Fruit fly (Drosophila melanogaster): ENCODE measurements around the gene ome.

ome gene

DNA sequence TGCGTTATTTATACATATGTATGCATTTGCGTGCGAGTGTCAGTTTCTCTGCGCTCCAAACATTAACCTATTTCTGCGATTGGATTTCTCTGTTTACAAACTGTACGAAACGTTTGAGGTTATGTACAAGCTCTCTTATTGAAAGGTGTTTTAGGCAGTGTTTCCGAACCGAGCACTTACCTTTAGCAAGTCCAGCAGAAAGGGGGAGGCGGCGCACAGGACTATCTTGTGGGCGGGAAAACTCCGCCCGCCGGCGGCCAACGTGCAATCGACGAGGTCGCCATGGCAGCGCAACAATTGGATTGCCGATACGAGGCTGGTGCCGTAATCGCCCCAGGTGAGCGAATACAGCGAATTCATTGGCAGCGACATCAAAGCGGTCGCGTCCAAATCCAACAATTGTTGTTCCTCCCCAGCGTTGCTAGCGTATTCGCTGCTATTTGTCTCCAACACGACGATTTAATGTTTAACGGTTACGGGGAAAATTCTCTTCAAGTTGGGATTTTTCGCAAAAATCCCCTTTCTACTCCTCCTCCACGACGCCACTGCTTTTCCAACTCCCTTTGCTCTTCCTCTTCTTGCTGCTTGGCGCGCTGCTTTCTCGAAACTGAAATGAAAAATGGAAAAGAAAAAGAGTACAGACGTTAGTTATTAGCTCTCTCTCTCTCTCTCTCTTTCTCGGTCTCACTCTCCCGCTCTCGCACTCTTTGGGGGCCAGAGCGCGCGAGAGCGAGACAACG is 84.3 kb downstream of the ome start (continued):
- peak; percentile 97 for TF ChIP-seq CG2120 (GFP tag; optimal IDR thresholded peaks at IDR 0.05)
- peak; percentile 85 for TF ChIP-seq CG11504 (tag; optimal IDR thresholded peaks at IDR 0.05)
- TF ChIP-seq HLH4C (GFP tag; IDR thresholded peaks at IDR 0.05; ENCODE audit: partially characterized antibody) = no peak
- TF ChIP-seq dati (GFP tag; IDR thresholded peaks at IDR 0.05) = peak; percentile 41; the same call in 1 of the 2 replicates
- peak; percentile 78 for TF ChIP-seq CG6854 (GFP tag; optimal IDR thresholded peaks at IDR 0.05)
- TF ChIP-seq Fer3 (tag; optimal IDR thresholded peaks at IDR 0.05) = peak; percentile 88
- peak; percentile 86 for TF ChIP-seq Dek (tag; optimal IDR thresholded peaks at IDR 0.05)
- peak; percentile 87 for TF ChIP-seq CG9215 (GFP tag; IDR thresholded peaks at IDR 0.05)
- TF ChIP-seq CHES-1-like (GFP tag; optimal IDR thresholded peaks at IDR 0.05) = peak; percentile 94
- peak; percentile 84 for TF ChIP-seq klu (GFP tag; IDR thresholded peaks at IDR 0.05)
- peak; percentile 93 for TF ChIP-seq pros (GFP tag; optimal IDR thresholded peaks at IDR 0.05)
- peak; percentile 57 for TF ChIP-seq sr (GFP tag; IDR thresholded peaks at IDR 0.05)
- peak; percentile 91 for TF ChIP-seq Xbp1 (GFP tag; optimal IDR thresholded peaks at IDR 0.05)
- TF ChIP-seq kni (GFP tag; optimal IDR thresholded peaks at IDR 0.05) = peak; percentile 68
- TF ChIP-seq CG18764 (GFP tag; optimal IDR thresholded peaks at IDR 0.05) = peak; percentile 80
- no peak for TF ChIP-seq usp (GFP tag; optimal IDR thresholded peaks at IDR 0.05)
- TF ChIP-seq CG17385 (GFP tag; optimal IDR thresholded peaks at IDR 0.05) = peak; percentile 97
- no peak; the same call in 1 of the 2 replicates for TF ChIP-seq inv (GFP tag; IDR thresholded peaks at IDR 0.05; ENCODE audit: partially characterized antibody)
- TF ChIP-seq chn (GFP tag; optimal IDR thresholded peaks at IDR 0.05) = peak; percentile 89
- TF ChIP-seq caup (GFP tag; optimal IDR thresholded peaks at IDR 0.05; ENCODE audit: severe bottlenecking) = peak; percentile 93
- peak; percentile 89 for TF ChIP-seq gem (tag; optimal IDR thresholded peaks at IDR 0.05)
- TF ChIP-seq CG10209 (GFP tag; optimal IDR thresholded peaks at IDR 0.05) = peak; percentile 85
- TF ChIP-seq CG6272 (GFP tag; IDR thresholded peaks at IDR 0.05) = peak; percentile 81
- peak; percentile 77 for TF ChIP-seq NC2α (GFP tag; optimal IDR thresholded peaks at IDR 0.05)
- TF ChIP-seq CG9797 (GFP tag; optimal IDR thresholded peaks at IDR 0.05) = no peak
- peak; percentile 89 for TF ChIP-seq tgo (GFP tag; IDR thresholded peaks at IDR 0.05)
- no peak for TF ChIP-seq eve (GFP tag; optimal IDR thresholded peaks at IDR 0.05)
- TF ChIP-seq Rx (GFP tag; IDR thresholded peaks at IDR 0.05) = peak; percentile 88
- TF ChIP-seq Trl (optimal IDR thresholded peaks at IDR 0.05) = peak in 1 of 2 experiments; percentile 96
- TF ChIP-seq Trl (GFP tag; optimal IDR thresholded peaks at IDR 0.05) = peak; percentile 90
- TF ChIP-seq ems (GFP tag; optimal IDR thresholded peaks at IDR 0.05) = peak; percentile 84
- peak; percentile 92 for TF ChIP-seq CG10366 (GFP tag; IDR thresholded peaks at IDR 0.05)
- TF ChIP-seq phol (tag; optimal IDR thresholded peaks at IDR 0.05) = peak; percentile 85
- peak; percentile 95 for TF ChIP-seq CG9609 (GFP tag; optimal IDR thresholded peaks at IDR 0.05)
- peak; percentile 87 for TF ChIP-seq CG7556 (GFP tag; optimal IDR thresholded peaks at IDR 0.05)
- TF ChIP-seq CG18476 (GFP tag; optimal IDR thresholded peaks at IDR 0.05) = peak; percentile 85
- TF ChIP-seq Opbp (GFP tag; IDR thresholded peaks at IDR 0.05; ENCODE audit: partially characterized antibody) = 0 out of 3 replicates have a peak, but pooled peaks have one; percentile 33
- peak; percentile 81 for TF ChIP-seq CG4730 (GFP tag; IDR thresholded peaks at IDR 0.05)
- peak; percentile 67 for TF ChIP-seq NC2β (GFP tag; optimal IDR thresholded peaks at IDR 0.05)
- peak; percentile 80 for TF ChIP-seq CG2712 (tag; optimal IDR thresholded peaks at IDR 0.05)
- peak; percentile 39 for TF ChIP-seq kah (GFP tag; optimal IDR thresholded peaks at IDR 0.05)
- TF ChIP-seq slp2 (GFP tag; optimal IDR thresholded peaks at IDR 0.05) = peak; percentile 89
- TF ChIP-seq Lim3 (GFP tag; IDR thresholded peaks at IDR 0.05) = peak; percentile 72
- TF ChIP-seq Dp (GFP tag; optimal IDR thresholded peaks at IDR 0.05) = peak; percentile 11
- TF ChIP-seq fd3F (GFP tag; optimal IDR thresholded peaks at IDR 0.05) = peak; percentile 83
- no peak for TF ChIP-seq Sry-β (GFP tag; optimal IDR thresholded peaks at IDR 0.05)
- TF ChIP-seq Hey (tag; optimal IDR thresholded peaks at IDR 0.05) = peak; percentile 71
- peak; percentile 68 for TF ChIP-seq wek (GFP tag; optimal IDR thresholded peaks at IDR 0.05)
- TF ChIP-seq maf-S (GFP tag; optimal IDR thresholded peaks at IDR 0.05) = peak; percentile 88

Data from whole organism, embryonic.